Worm (Caenorhabditis elegans): ENCODE data around the gene mlc-4.

Gene mlc-4

DNA sequence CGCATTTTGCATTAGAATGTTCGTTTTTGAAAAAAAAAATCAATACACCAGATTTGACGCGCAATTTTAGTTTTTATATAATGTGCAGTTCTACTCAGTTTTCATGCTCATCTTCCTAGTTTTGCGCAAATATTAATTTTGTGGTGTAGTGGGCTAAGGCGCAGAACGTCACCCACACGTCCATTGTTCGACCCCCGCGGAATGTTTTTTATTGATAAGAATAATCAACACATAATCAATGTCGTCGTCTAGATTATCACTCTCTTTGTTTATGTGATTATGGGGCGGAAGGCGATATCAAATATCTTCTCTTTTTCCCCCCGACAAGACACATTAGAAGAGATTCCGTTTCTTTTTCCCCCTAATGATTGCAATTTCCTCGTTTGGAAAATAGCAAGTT lies 37.8 kb downstream of the mlc-4 start:
- TF ChIP-seq elt-2 (tag; optimal IDR thresholded peaks at IDR 0.05) (peak; percentile 57), nhr-232 (tag; optimal IDR thresholded peaks at IDR 0.05) (no peak)

DNA sequence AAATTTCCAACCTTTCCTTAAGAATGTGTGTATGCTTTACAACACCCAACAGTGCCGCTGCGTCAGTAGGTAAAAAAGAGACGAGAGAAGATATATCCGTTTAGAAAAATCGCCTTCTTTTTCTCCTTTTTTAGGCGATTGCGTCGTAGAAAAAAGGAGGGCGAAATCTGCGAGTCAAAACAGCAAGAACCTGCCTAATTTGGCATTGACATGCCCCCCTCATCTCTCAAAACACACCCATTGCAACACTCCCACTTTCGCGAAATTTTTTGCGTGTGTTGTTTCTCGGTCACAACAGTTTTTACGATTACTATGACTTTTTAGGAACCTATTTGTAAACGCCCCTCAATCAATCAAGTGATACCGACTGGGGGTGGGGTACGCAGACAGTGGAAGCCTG lies 41.9 kb downstream of the mlc-4 start:
- TF ChIP-seq dmd-4 (tag; optimal IDR thresholded peaks at IDR 0.05; ENCODE audit: borderline replicate concordance) (no peak), ceh-2 (tag; optimal IDR thresholded peaks at IDR 0.05) (no peak), ref-2 (tag; optimal IDR thresholded peaks at IDR 0.05) (no peak), T23F11.4 (GFP tag; optimal IDR thresholded peaks at IDR 0.05) (no peak), ceh-45 (GFP tag; IDR thresholded peaks at IDR 0.05) (no peak), ceh-22 (tag; optimal IDR thresholded peaks at IDR 0.05) (no peak), Y22D7AL.16 (tag; optimal IDR thresholded peaks at IDR 0.05) (no peak), ttx-3 (tag; optimal IDR thresholded peaks at IDR 0.05) (no peak), pha-2 (tag; optimal IDR thresholded peaks at IDR 0.05) (no peak), mec-3 (tag; optimal IDR thresholded peaks at IDR 0.05; ENCODE audit: borderline replicate concordance) (no peak), unc-42 (tag; optimal IDR thresholded peaks at IDR 0.05) (no peak)

DNA sequence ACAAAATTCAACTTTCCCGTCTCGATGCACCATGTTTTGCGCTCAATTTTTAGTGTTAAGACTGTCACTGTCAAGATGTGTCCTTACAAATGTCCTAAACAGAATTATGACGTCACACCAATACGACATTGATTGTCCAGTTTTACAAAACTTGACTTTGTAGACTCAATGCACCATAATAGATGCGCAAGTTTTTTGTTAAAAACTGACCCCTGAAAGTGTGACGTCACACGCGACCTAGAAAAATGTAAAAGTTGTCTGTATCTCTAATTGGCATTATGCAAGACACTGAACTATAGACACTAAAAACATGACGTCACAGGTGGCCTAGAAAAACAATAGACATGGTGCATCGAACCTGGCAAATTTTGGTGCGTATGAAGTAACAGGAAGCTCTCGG lies 42.5 kb downstream of the mlc-4 start:
- TF ChIP-seq mec-3 (tag; optimal IDR thresholded peaks at IDR 0.05; ENCODE audit: borderline replicate concordance): no peak
- no peak for TF ChIP-seq zip-5 (tag; optimal IDR thresholded peaks at IDR 0.05)
- TF ChIP-seq K09A11.1 (tag; optimal IDR thresholded peaks at IDR 0.05; ENCODE audit: insufficient read depth): no peak
- TF ChIP-seq pha-4 (tag; optimal IDR thresholded peaks at IDR 0.05): no peak
- no peak for TF ChIP-seq ceh-14 (tag; optimal IDR thresholded peaks at IDR 0.05)
- TF ChIP-seq hlh-13 (GFP tag; optimal IDR thresholded peaks at IDR 0.05): no peak
- TF ChIP-seq ets-4 (tag; optimal IDR thresholded peaks at IDR 0.05): no peak
- TF ChIP-seq ceh-48 (tag; optimal IDR thresholded peaks at IDR 0.05): no peak
- no peak for TF ChIP-seq sox-2 (GFP tag; IDR thresholded peaks at IDR 0.05)
- no peak for TF ChIP-seq ceh-2 (tag; optimal IDR thresholded peaks at IDR 0.05)
- TF ChIP-seq unc-55 (GFP tag; optimal IDR thresholded peaks at IDR 0.05): no peak
- no peak for TF ChIP-seq pqm-1 (tag; optimal IDR thresholded peaks at IDR 0.05)
- no peak for TF ChIP-seq ceh-34 (tag; optimal IDR thresholded peaks at IDR 0.05)
- TF ChIP-seq tbx-2 (tag; optimal IDR thresholded peaks at IDR 0.05): no peak

DNA sequence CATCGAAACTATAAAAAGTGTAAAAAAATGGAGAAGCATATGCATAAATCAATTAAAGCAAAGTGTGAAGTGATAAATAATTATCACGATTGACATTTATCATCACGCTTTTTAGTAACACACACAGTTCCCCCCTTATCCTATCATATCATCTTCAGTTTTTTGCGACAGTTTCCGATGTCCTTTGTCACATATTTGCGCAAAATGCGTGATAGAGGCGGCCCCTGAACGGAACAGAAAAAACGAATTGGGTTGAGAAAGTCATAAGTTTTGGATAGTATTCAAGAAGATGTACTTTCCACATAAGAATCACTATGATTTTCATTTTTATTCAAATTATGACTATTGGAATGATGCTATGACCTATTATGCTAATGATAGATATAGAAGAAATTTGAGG lies 44.5 kb downstream of the mlc-4 start:
- TF ChIP-seq dmd-4 (tag; optimal IDR thresholded peaks at IDR 0.05; ENCODE audit: borderline replicate concordance) (no peak), elt-4 (tag; optimal IDR thresholded peaks at IDR 0.05) (no peak), pqm-1 (tag; optimal IDR thresholded peaks at IDR 0.05) (no peak), sox-4 (tag; optimal IDR thresholded peaks at IDR 0.05) (no peak), unc-3 (GFP tag; conservative IDR thresholded peaks at IDR 0.05) (no peak), unc-3 (tag; optimal IDR thresholded peaks at IDR 0.05) (no peak), ttx-3 (tag; optimal IDR thresholded peaks at IDR 0.05) (no peak), fkh-6 (tag; optimal IDR thresholded peaks at IDR 0.05) (no peak), tbx-7 (tag; optimal IDR thresholded peaks at IDR 0.05) (no peak), pros-1 (tag; optimal IDR thresholded peaks at IDR 0.05) (no peak), ceh-9 (tag; optimal IDR thresholded peaks at IDR 0.05) (no peak), hlh-13 (GFP tag; optimal IDR thresholded peaks at IDR 0.05) (no peak), rnt-1 (tag; optimal IDR thresholded peaks at IDR 0.05) (no peak)

DNA sequence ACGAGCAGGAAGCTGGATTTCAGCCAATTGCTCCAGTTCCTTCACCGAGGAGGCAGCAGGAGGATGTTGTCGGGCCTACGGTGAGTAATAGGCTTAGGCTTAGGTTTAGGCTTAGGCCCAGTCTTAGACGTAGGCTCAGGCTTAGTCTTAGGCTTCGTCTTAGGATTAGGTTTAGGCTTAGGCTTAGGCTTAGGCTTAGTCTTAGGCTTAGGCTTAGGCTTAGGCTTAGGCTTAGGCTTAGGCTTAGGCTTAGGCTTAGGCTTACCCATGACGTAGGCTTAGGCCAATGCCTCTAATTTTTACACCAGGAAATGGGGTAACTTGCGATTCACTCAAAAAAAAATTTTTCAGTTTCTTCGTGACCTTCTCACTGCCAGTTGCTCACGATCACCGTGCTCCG lies 46.9 kb downstream of the mlc-4 start:
- no peak for TF ChIP-seq nfya-1 (tag; optimal IDR thresholded peaks at IDR 0.05)
- TF ChIP-seq C38D4.7 (GFP tag; optimal IDR thresholded peaks at IDR 0.05): no peak
- no peak for TF ChIP-seq ceh-9 (tag; optimal IDR thresholded peaks at IDR 0.05)
- no peak for TF ChIP-seq hlh-30 (tag; optimal IDR thresholded peaks at IDR 0.05; ENCODE audit: insufficient read depth)
- TF ChIP-seq ceh-19 (GFP tag; optimal IDR thresholded peaks at IDR 0.05): no peak
- no peak for TF ChIP-seq unc-55 (GFP tag; optimal IDR thresholded peaks at IDR 0.05)
- no peak for TF ChIP-seq ets-4 (tag; optimal IDR thresholded peaks at IDR 0.05)
- TF ChIP-seq npax-4 (tag; optimal IDR thresholded peaks at IDR 0.05): no peak
- no peak for TF ChIP-seq hlh-6 (tag; optimal IDR thresholded peaks at IDR 0.05)
- no peak for TF ChIP-seq ama-1 (optimal IDR thresholded peaks at IDR 0.05)
- no peak for TF ChIP-seq tbx-7 (tag; optimal IDR thresholded peaks at IDR 0.05)
- no peak for TF ChIP-seq ref-2 (tag; optimal IDR thresholded peaks at IDR 0.05)
- TF ChIP-seq zip-5 (tag; optimal IDR thresholded peaks at IDR 0.05): no peak
- no peak for TF ChIP-seq che-1 (tag; optimal IDR thresholded peaks at IDR 0.05)
- no peak for TF ChIP-seq nhr-11 (tag; optimal IDR thresholded peaks at IDR 0.05)
- no peak for TF ChIP-seq madf-2 (tag; optimal IDR thresholded peaks at IDR 0.05)

Measured in whole organism, late embryonic.